Worm (Caenorhabditis elegans): ENCODE results near the gene C55C3.6.

The C55C3.6 gene

ce11 chrIV:5682547-5683234 is at the start of gene C55C3.6, which contains the start of gene C55C3.7:
C55C3.6 (plus strand) TSS chrIV:5683184.
C55C3.7 (minus strand) TSS chrIV:5682647.
- no peak for TF ChIP-seq ama-1 (optimal IDR thresholded peaks at IDR 0.05)
- no peak for TF ChIP-seq nhr-43 (tag; optimal IDR thresholded peaks at IDR 0.05; ENCODE audit: poor library complexity, severe bottlenecking)
- TF ChIP-seq ceh-16 (tag; optimal IDR thresholded peaks at IDR 0.05): no peak
- no peak for TF ChIP-seq ztf-11 (tag; optimal IDR thresholded peaks at IDR 0.05)
- no peak for TF ChIP-seq sea-2 (GFP tag; optimal IDR thresholded peaks at IDR 0.05)
- no peak for TF ChIP-seq ceh-82 (tag; optimal IDR thresholded peaks at IDR 0.05)
- TF ChIP-seq elt-3 (tag; optimal IDR thresholded peaks at IDR 0.05): no peak
- no peak for TF ChIP-seq nhr-25 (tag; optimal IDR thresholded peaks at IDR 0.05)
- TF ChIP-seq skn-1 (tag; optimal IDR thresholded peaks at IDR 0.05): no peak
- TF ChIP-seq R02D3.7 (tag; optimal IDR thresholded peaks at IDR 0.05): no peak
- TF ChIP-seq lin-39 (tag; optimal IDR thresholded peaks at IDR 0.05): no peak
- no peak for TF ChIP-seq nhr-237 (tag; optimal IDR thresholded peaks at IDR 0.05)
- TF ChIP-seq nhr-28 (tag; optimal IDR thresholded peaks at IDR 0.05): no peak
- TF ChIP-seq ztf-4 (tag; optimal IDR thresholded peaks at IDR 0.05): no peak
- TF ChIP-seq snpc-4 (tag; optimal IDR thresholded peaks at IDR 0.05): no peak
- no peak for TF ChIP-seq tbx-2 (tag; optimal IDR thresholded peaks at IDR 0.05)
- no peak for TF ChIP-seq nhr-67 (tag; optimal IDR thresholded peaks at IDR 0.05)
- no peak for TF ChIP-seq lin-15B (tag; optimal IDR thresholded peaks at IDR 0.05)
- TF ChIP-seq jun-1 (tag; optimal IDR thresholded peaks at IDR 0.05): no peak

- TF ChIP-seq nhr-67 (tag; optimal IDR thresholded peaks at IDR 0.05) (no peak), jun-1 (tag; optimal IDR thresholded peaks at IDR 0.05) (no peak), unc-39 (tag; optimal IDR thresholded peaks at IDR 0.05) (no peak), hmg-11 (tag; optimal IDR thresholded peaks at IDR 0.05) (no peak), nhr-237 (tag; optimal IDR thresholded peaks at IDR 0.05) (no peak), nhr-25 (tag; optimal IDR thresholded peaks at IDR 0.05) (no peak), fkh-10 (GFP tag; optimal IDR thresholded peaks at IDR 0.05) (no peak), skn-1 (tag; optimal IDR thresholded peaks at IDR 0.05) (no peak), egl-27 (tag; optimal IDR thresholded peaks at IDR 0.05) (no peak), snpc-4 (tag; optimal IDR thresholded peaks at IDR 0.05) (no peak), fos-1 (tag; optimal IDR thresholded peaks at IDR 0.05) (no peak)
Observed at ce11 chrIV:5635551-5635950, 47.4 kb upstream of the C55C3.6 start, which contains the start of gene srd-13. srd-13 (minus strand) TSS chrIV:5635651.

- TF ChIP-seq nfya-1 (tag; optimal IDR thresholded peaks at IDR 0.05; ENCODE audit: insufficient read depth) (no peak), nhr-237 (tag; optimal IDR thresholded peaks at IDR 0.05) (no peak), fkh-10 (GFP tag; optimal IDR thresholded peaks at IDR 0.05) (no peak), mml-1 (tag; optimal IDR thresholded peaks at IDR 0.05) (no peak), ceh-9 (tag; optimal IDR thresholded peaks at IDR 0.05) (no peak)
Observed at ce11 chrIV:5645514-5646052, 37.4 kb upstream of the C55C3.6 start, which contains the start of the genes srd-8 and B0547.2. srd-8 (minus strand) TSS chrIV:5645614. B0547.2 (plus strand) TSS chrIV:5646002.

- peak; percentile 20 for TF ChIP-seq lin-15B (tag; optimal IDR thresholded peaks at IDR 0.05)
- TF ChIP-seq pha-4 (tag; optimal IDR thresholded peaks at IDR 0.05): peak; percentile 56
- TF ChIP-seq nhr-23 (tag; optimal IDR thresholded peaks at IDR 0.05): no peak
- TF ChIP-seq nfya-1 (tag; optimal IDR thresholded peaks at IDR 0.05; ENCODE audit: insufficient read depth): peak; percentile 15
- peak; percentile 90 for TF ChIP-seq R02D3.7 (tag; optimal IDR thresholded peaks at IDR 0.05)
- no peak for TF ChIP-seq ama-1 (optimal IDR thresholded peaks at IDR 0.05)
Observed at ce11 chrIV:5649073-5649583, 33.9 kb upstream of the C55C3.6 start, which contains the start of gene csn-5. csn-5 (plus strand) TSS chrIV:5649533.

- peak; percentile 11 for TF ChIP-seq nhr-43 (tag; optimal IDR thresholded peaks at IDR 0.05; ENCODE audit: poor library complexity, severe bottlenecking)
- no peak for TF ChIP-seq nfya-1 (tag; optimal IDR thresholded peaks at IDR 0.05; ENCODE audit: insufficient read depth)
- TF ChIP-seq ceh-28 (tag; optimal IDR thresholded peaks at IDR 0.05): no peak
- TF ChIP-seq ceh-82 (tag; optimal IDR thresholded peaks at IDR 0.05): no peak
Observed at ce11 chrIV:5650761-5651332, 32.1 kb upstream of the C55C3.6 start.
